Worm (Caenorhabditis elegans): Measurements from ENCODE around the gene Y94H6A.7.

Gene Y94H6A.7

DNA sequence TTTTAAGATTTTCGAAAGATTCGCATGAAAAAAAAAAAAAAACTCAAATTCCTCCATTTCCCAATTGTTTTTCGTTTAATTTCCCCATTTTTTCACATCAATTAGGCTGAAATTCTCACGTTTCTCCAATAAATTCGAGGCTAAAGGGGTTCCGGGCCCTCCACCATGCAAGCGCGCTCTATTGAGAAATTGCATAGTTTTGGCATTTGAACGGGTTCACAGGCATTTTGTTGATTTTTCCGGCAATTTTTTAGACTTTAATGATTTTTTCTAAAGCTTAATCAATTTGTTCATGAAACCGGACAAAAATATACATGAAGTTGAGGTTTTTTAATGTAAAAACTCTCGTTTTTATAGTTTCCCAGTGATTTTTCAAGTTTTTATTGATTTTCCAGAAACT, 50.2 kb downstream of the Y94H6A.7 start:
- TF ChIP-seq mcd-1 (GFP tag; IDR thresholded peaks at IDR 0.05) = peak; percentile 79
- peak; percentile 21; the same call in 1 of the 2 replicates for TF ChIP-seq attf-3 (GFP tag; conservative IDR thresholded peaks at IDR 0.05)
- no peak for TF ChIP-seq B0261.1 (tag; optimal IDR thresholded peaks at IDR 0.05)

DNA sequence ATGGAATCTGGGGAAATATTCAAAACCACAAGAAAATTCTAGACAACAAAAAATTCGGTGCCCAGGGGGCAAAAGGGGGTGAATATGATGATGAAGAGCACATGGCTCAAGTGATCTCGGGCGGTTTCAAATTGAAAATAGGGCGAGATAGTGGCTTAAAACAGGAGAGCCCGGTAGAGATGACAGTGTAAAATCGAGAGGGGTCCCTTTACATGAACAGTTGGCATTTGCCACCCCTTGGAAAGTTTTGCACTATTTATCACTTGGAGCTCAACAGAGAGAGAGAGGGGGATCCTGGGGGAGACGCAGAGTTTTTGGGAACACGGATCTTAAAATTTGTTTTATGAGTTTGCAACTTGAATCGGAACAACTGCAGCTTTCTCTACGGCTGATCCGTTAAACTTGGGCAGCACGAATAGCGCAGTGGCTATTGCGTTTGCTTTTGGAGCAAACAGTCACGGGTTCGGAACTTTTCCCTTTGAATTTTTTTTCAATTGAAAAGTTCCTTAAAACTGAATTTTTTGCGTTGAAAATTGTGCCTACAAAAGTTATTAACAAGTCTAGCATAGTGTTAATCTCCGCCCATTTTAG, 50.9 kb downstream of the Y94H6A.7 start:
- TF ChIP-seq athp-1 (tag; optimal IDR thresholded peaks at IDR 0.05) (peak; percentile 43), hmg-1.2 (GFP tag; IDR thresholded peaks at IDR 0.05) (peak; percentile 59), B0261.1 (tag; optimal IDR thresholded peaks at IDR 0.05) (peak; percentile 70), cebp-1 (GFP tag; IDR thresholded peaks at IDR 0.05) (no peak), cebp-1 (tag; optimal IDR thresholded peaks at IDR 0.05) (peak; percentile 10), mcd-1 (GFP tag; IDR thresholded peaks at IDR 0.05) (peak; percentile 38; the same call in 1 of the 2 replicates), hmg-20 (GFP tag; IDR thresholded peaks at IDR 0.05) (peak; percentile 19; the same call in 1 of the 2 replicates), lsl-1 (GFP tag; optimal IDR thresholded peaks at IDR 0.05) (peak; percentile 16), ceh-79 (tag; optimal IDR thresholded peaks at IDR 0.05) (peak; percentile 23), dox-1 (GFP tag; IDR thresholded peaks at IDR 0.05) (peak; percentile 29; the same call in 1 of the 2 replicates), snpc-1.1 (tag; optimal IDR thresholded peaks at IDR 0.05; ENCODE audit: insufficient read depth) (peak; percentile 3), ceh-100 (GFP tag; IDR thresholded peaks at IDR 0.05) (no peak), ztf-18 (tag; optimal IDR thresholded peaks at IDR 0.05) (peak; percentile 31), egl-18 (GFP tag; IDR thresholded peaks at IDR 0.05) (0 out of 2 replicates have a peak, but pooled peaks have one; percentile 31), mxl-1 (tag; optimal IDR thresholded peaks at IDR 0.05) (peak; percentile 21), mes-4 (tag; optimal IDR thresholded peaks at IDR 0.05) (peak; percentile 19), madf-6 (GFP tag; IDR thresholded peaks at IDR 0.05) (peak; percentile 33; the same call in 1 of the 2 replicates), ceh-40 (GFP tag; IDR thresholded peaks at IDR 0.05) (0 out of 2 replicates have a peak, but pooled peaks have one; percentile 46), tbp1 (GFP tag; optimal IDR thresholded peaks at IDR 0.05) (peak; percentile 91), nhr-90 (tag; optimal IDR thresholded peaks at IDR 0.05) (peak; percentile 9), F55B11.4 (tag; optimal IDR thresholded peaks at IDR 0.05; ENCODE audit: borderline replicate concordance, insufficient read depth) (no peak), T26A5.8 (tag; optimal IDR thresholded peaks at IDR 0.05) (peak; percentile 16), ztf-3 (GFP tag; optimal IDR thresholded peaks at IDR 0.05) (no peak), rcor-1 (GFP tag; IDR thresholded peaks at IDR 0.05) (peak; percentile 32; the same call in 1 of the 2 replicates), nfya-2 (GFP tag; IDR thresholded peaks at IDR 0.05) (no peak), zim-3 (tag; optimal IDR thresholded peaks at IDR 0.05) (peak; percentile 22), die-1 (tag; optimal IDR thresholded peaks at IDR 0.05) (peak; percentile 65), ceh-58 (GFP tag; IDR thresholded peaks at IDR 0.05) (0 out of 2 replicates have a peak, but pooled peaks have one; percentile 86), mel-28 (tag; optimal IDR thresholded peaks at IDR 0.05; ENCODE audit: borderline replicate concordance) (no peak), chd-7 (tag; optimal IDR thresholded peaks at IDR 0.05) (peak; percentile 44), sdz-38 (tag; optimal IDR thresholded peaks at IDR 0.05) (no peak), let-526 (GFP tag; IDR thresholded peaks at IDR 0.05) (0 out of 2 replicates have a peak, but pooled peaks have one; percentile 55), repo-1 (tag; optimal IDR thresholded peaks at IDR 0.05) (peak; percentile 27), aptf-3 (GFP tag; IDR thresholded peaks at IDR 0.05) (no peak), cebp-2 (GFP tag; IDR thresholded peaks at IDR 0.05) (peak; percentile 40; the same call in 1 of the 2 replicates), snpc-3.4 (tag; optimal IDR thresholded peaks at IDR 0.05) (peak; percentile 56), lir-1 (GFP tag; conservative IDR thresholded peaks at IDR 0.05) (no peak), ztf-22 (GFP tag; optimal IDR thresholded peaks at IDR 0.05) (no peak), hrde-1 (tag; optimal IDR thresholded peaks at IDR 0.05; ENCODE audit: borderline replicate concordance) (no peak), madf-3 (GFP tag; IDR thresholded peaks at IDR 0.05) (0 out of 2 replicates have a peak, but pooled peaks have one; percentile 69), nhr-27 (tag; optimal IDR thresholded peaks at IDR 0.05) (no peak), lin-26 (GFP tag; IDR thresholded peaks at IDR 0.05) (peak; percentile 84), somi-1 (GFP tag; optimal IDR thresholded peaks at IDR 0.05) (peak; percentile 23), rpc-1 (optimal IDR thresholded peaks at IDR 0.05) (peak; percentile 69), rpc-1 (tag; optimal IDR thresholded peaks at IDR 0.05) (peak; percentile 77)
